Worm (Caenorhabditis elegans) whole organism, mixed stage, embryonic: ENCODE measurements around the gene C15B12.8.

Experiments used
- M03D4.4 ChIP-seq: sonication (generic microtip); optimal IDR thresholded peaks from 2 replicates; lab custom pipeline; 2017; ENCODE audit warnings: mild to moderate bottlenecking, missing genetic modification characterization, missing compliant biosample characterization
- bed-3 ChIP-seq: fragments of 200-800 bp; sonication (Bioruptor generic); optimal IDR thresholded peaks from 3 replicates; lab custom pipeline; 2018; ENCODE audit warnings: mild to moderate bottlenecking, missing genetic modification characterization, moderate library complexity, missing compliant biosample characterization
- ceh-39 ChIP-seq: fragments of 150-350 bp; optimal IDR thresholded peaks from 2 replicates; lab custom pipeline; 2014; ENCODE audit warnings: missing biosample characterization, missing genetic modification characterization
- ceh-83 ChIP-seq: fragments of 200-800 bp; sonication (Bioruptor generic); optimal IDR thresholded peaks from 2 replicates; lab custom pipeline; 2018; ENCODE audit warnings: mild to moderate bottlenecking, missing genetic modification characterization, missing compliant biosample characterization
- cnd-1 ChIP-seq: fragments of 200-800 bp; sonication (Bioruptor generic); optimal IDR thresholded peaks from 2 replicates; lab custom pipeline; 2018; ENCODE audit warnings: mild to moderate bottlenecking, missing genetic modification characterization, missing compliant biosample characterization
- drap-1 ChIP-seq: fragments of 200-800 bp; sonication (Bioruptor generic); optimal IDR thresholded peaks from 3 replicates; lab custom pipeline; 2018; ENCODE audit warnings: mild to moderate bottlenecking, missing genetic modification characterization, missing compliant biosample characterization
- elt-1 ChIP-seq: sonication (generic microtip); optimal IDR thresholded peaks from 2 replicates; lab custom pipeline; 2017; ENCODE audit warnings: missing genetic modification characterization, mild to moderate bottlenecking, missing compliant biosample characterization, antibody characterized with exemption, moderate library complexity, borderline replicate concordance; ENCODE audit not compliant: insufficient read depth
- elt-3 ChIP-seq: fragments of 150-350 bp; optimal IDR thresholded peaks from 2 replicates; lab custom pipeline; 2014; ENCODE audit warnings: missing biosample characterization, missing genetic modification characterization
- ham-2 ChIP-seq: fragments of 200-800 bp; sonication (Bioruptor generic); optimal IDR thresholded peaks from 2 replicates; lab custom pipeline; 2018; ENCODE audit warnings: mild to moderate bottlenecking, missing genetic modification characterization, missing compliant biosample characterization
- hlh-1 ChIP-seq: fragments of 150-350 bp; optimal IDR thresholded peaks from 2 replicates; lab custom pipeline; 2014; ENCODE audit warnings: missing biosample characterization, missing genetic modification reagents, missing genetic modification characterization
- lin-13 ChIP-seq: fragments of 150-350 bp; optimal IDR thresholded peaks from 2 replicates; lab custom pipeline; 2014; ENCODE audit warnings: missing biosample characterization, missing genetic modification characterization
- lsy-2 ChIP-seq: fragments of 150-350 bp; optimal IDR thresholded peaks from 2 replicates; lab custom pipeline; 2014; ENCODE audit warnings: missing biosample characterization, missing genetic modification characterization
- mab-5 ChIP-seq: fragments of 150-350 bp; optimal IDR thresholded peaks from 2 replicates; lab custom pipeline; 2014; ENCODE audit warnings: missing biosample characterization, missing genetic modification characterization
- mep-1 ChIP-seq: fragments of 150-350 bp; optimal IDR thresholded peaks from 2 replicates; lab custom pipeline; 2017; ENCODE audit warnings: missing biosample characterization, missing genetic modification reagents, missing genetic modification characterization, inconsistent platforms
- mls-2 ChIP-seq: sonication (generic microtip); optimal IDR thresholded peaks from 2 replicates; lab custom pipeline; 2016; ENCODE audit warnings: mild to moderate bottlenecking, missing genetic modification characterization, moderate library complexity, missing compliant biosample characterization
- nhr-12 ChIP-seq: fragments of 150-350 bp; optimal IDR thresholded peaks from 2 replicates; lab custom pipeline; 2014; ENCODE audit warnings: missing biosample characterization, missing genetic modification characterization
- nhr-2 ChIP-seq: fragments of 150-350 bp; optimal IDR thresholded peaks from 2 replicates; lab custom pipeline; 2014; ENCODE audit warnings: missing biosample characterization, missing genetic modification characterization
- nhr-237 ChIP-seq: fragments of 150-350 bp; optimal IDR thresholded peaks from 2 replicates; lab custom pipeline; 2014; ENCODE audit warnings: missing biosample characterization, missing genetic modification characterization
- nhr-28 ChIP-seq: fragments of 150-350 bp; optimal IDR thresholded peaks from 2 replicates; lab custom pipeline; 2014; ENCODE audit warnings: missing biosample characterization, missing genetic modification characterization
- pha-4 ChIP-seq: fragments of 150-350 bp; optimal IDR thresholded peaks from 2 replicates; lab custom pipeline; 2018; ENCODE audit warnings: missing biosample characterization, missing genetic modification reagents, missing genetic modification characterization
- sem-2 ChIP-seq: fragments of 200-800 bp; sonication (Bioruptor generic); optimal IDR thresholded peaks from 2 replicates; lab custom pipeline; 2018; ENCODE audit warnings: mild to moderate bottlenecking, missing genetic modification characterization, missing compliant biosample characterization
- snpc-4 ChIP-seq: fragments of 150-350 bp; optimal IDR thresholded peaks from 2 replicates; lab custom pipeline; 2014; ENCODE audit warnings: missing biosample characterization, missing genetic modification characterization
- sptf-1 ChIP-seq: sonication (generic microtip); optimal IDR thresholded peaks from 2 replicates; lab custom pipeline; 2017; ENCODE audit warnings: mild to moderate bottlenecking, missing genetic modification characterization, moderate library complexity, missing compliant biosample characterization
- unc-120 ChIP-seq: sonication (generic microtip); optimal IDR thresholded peaks from 2 replicates; lab custom pipeline; 2017; ENCODE audit warnings: missing genetic modification characterization, missing compliant biosample characterization; ENCODE audit not compliant: poor library complexity, severe bottlenecking
- unc-39 ChIP-seq: fragments of 150-350 bp; optimal IDR thresholded peaks from 2 replicates; lab custom pipeline; 2014; ENCODE audit warnings: missing biosample characterization, missing genetic modification characterization
- unc-62 ChIP-seq: fragments of 150-350 bp; optimal IDR thresholded peaks from 2 replicates; lab custom pipeline; 2014; ENCODE audit warnings: missing biosample characterization, missing genetic modification reagents, missing genetic modification characterization
- zip-8 ChIP-seq: fragments of 150-350 bp; optimal IDR thresholded peaks from 2 replicates; lab custom pipeline; 2014; ENCODE audit warnings: missing biosample characterization, missing genetic modification characterization
- ztf-11 ChIP-seq: fragments of 150-350 bp; optimal IDR thresholded peaks from 2 replicates; lab custom pipeline; 2014; ENCODE audit warnings: missing biosample characterization, missing genetic modification characterization

C15B12.8 gene

DNA sequence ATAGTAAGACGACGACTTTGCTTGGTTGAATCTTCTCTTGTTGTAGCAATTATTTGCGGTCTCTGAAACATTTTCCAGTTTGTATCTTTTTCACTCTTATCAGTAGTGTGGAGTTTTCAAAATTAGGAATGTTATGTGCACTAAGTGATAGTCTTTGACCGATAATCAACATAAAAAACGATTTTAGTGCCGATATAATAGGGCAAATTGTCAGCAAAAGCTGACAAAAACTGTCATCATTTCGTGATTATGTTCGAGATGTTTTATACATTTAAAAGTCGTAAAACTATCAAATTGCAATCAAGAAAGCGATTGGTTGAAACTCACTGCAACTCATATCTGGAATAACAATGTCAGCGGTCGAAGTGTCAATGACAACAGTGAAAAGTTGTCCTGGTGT lies 28.8 kb upstream of the C15B12.8 start:
- TF ChIP-seq sptf-1 = no peak
- no peak for TF ChIP-seq pha-4
- no peak for TF ChIP-seq cnd-1
- TF ChIP-seq nhr-28 (tag; lab: Kevin White, UChicago) = no peak
- no peak for TF ChIP-seq ham-2

DNA sequence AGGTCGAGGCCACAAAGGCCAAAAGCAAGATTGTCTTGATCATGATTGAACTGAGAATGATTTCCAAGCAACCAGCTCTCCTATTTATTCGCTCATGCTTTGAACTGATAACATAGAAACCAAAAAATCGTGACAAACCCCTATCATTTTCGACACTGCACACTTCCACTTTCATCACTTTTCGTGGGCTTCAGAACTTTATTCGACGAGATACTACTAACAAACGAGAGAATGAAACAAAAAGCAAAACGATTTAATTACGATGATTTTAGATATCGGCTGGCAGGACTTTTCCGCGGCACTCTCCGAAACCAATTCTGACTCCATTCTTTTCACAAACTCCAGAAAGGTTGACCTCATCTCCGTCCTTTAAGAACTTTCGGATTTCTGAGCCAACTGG lies 27.5 kb upstream of the C15B12.8 start, which contains the start of gene asp-14:
asp-14 (minus strand) TSS at position 101 of the 400 bp plus-strand sequence.
- no peak for TF ChIP-seq mls-2 (tag; lab: Kevin White, UChicago)
- no peak for TF ChIP-seq lsy-2 (tag; lab: Kevin White, UChicago)
- TF ChIP-seq sptf-1 = no peak
- no peak for TF ChIP-seq unc-39 (tag; lab: Kevin White, UChicago)
- no peak for TF ChIP-seq ceh-39 (tag; lab: Kevin White, UChicago)
- no peak for TF ChIP-seq lin-13 (tag; lab: Kevin White, UChicago)
- no peak for TF ChIP-seq ztf-11 (tag; lab: Kevin White, UChicago)
- TF ChIP-seq elt-3 (tag; lab: Kevin White, UChicago) = no peak
- TF ChIP-seq unc-62 (GFP tag; lab: Kevin White, UChicago) = no peak
- TF ChIP-seq unc-120 (tag; lab: Kevin White, UChicago) = no peak
- no peak for TF ChIP-seq nhr-28 (tag; lab: Kevin White, UChicago)
- no peak for TF ChIP-seq M03D4.4 (tag; lab: Kevin White, UChicago)
- no peak for TF ChIP-seq snpc-4 (tag; lab: Kevin White, UChicago)
- TF ChIP-seq mep-1 = no peak

DNA sequence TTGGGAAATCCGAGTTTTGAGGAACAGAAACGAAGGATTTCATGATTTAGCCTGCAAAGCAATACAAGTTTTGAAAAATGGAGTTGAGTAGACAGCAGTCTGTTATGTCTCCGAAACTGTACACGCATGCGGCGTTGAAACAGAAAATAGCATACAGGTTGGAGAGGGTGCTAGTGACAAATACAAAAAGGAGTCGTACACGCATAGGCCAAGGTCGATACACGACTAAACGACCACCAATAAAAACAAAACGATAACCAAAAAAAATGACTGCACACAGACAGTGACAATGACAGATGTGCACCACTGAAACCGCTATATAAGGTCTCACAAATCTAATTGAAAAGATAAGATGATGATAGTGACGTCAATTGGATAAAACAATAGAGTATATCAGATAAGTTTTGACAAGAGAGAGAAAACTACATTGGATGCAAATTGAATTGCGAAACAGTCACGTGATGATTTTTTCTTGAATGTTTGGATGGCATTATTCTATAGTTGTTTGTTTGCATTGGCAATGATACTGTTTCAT lies 25.1 kb upstream of the C15B12.8 start, which contains the start of gene fah-1:
fah-1 (minus strand) TSS at position 51 of the 535 bp plus-strand sequence.
- TF ChIP-seq mab-5 (tag; lab: Kevin White, UChicago) (no peak), unc-62 (GFP tag; lab: Kevin White, UChicago) (peak; percentile 30), mls-2 (tag; lab: Kevin White, UChicago) (no peak), lsy-2 (tag; lab: Kevin White, UChicago) (no peak), elt-3 (tag; lab: Kevin White, UChicago) (peak; percentile 69), nhr-2 (tag; lab: Kevin White, UChicago) (peak; percentile 56)

DNA sequence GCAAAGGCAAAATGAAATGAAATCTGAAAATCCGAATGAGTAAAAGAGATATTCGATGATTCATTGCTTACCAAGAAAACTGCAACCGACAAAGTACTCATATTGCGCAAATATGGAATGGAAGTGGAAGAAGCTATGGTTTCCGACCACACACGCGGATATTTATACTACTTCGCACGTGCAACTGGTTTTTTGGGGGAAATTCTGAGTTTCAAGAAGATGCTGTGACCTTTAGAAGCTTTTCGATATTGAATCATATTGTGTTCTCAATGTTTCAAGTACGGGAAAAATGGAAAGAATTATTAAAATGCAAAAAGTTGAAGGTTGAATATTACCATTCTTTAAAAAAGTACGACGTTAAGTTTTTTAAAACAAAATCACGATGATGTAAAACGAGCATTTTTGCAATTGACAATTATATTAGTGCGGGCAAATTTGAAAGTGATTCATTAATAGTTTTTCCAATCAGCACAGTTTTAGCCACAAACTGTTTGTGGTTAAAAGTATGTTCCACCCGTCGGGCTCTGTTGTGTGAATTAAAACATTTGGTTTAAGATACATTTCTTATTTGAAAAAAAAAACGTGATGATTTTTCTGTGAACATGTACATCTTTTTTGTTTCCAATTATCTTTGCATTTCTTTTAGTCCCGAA lies 23.1 kb upstream of the C15B12.8 start, which contains the start of the genes grl-6 and K10C2.6:
grl-6 (minus strand) TSS at position 101 of the 653 bp plus-strand sequence.
K10C2.6 (plus strand) TSS at position 603 of the 653 bp plus-strand sequence.
- no peak for TF ChIP-seq bed-3 (GFP tag; lab: Kevin White, UChicago)
- TF ChIP-seq hlh-1 = no peak
- no peak for TF ChIP-seq nhr-28 (tag; lab: Kevin White, UChicago)

DNA sequence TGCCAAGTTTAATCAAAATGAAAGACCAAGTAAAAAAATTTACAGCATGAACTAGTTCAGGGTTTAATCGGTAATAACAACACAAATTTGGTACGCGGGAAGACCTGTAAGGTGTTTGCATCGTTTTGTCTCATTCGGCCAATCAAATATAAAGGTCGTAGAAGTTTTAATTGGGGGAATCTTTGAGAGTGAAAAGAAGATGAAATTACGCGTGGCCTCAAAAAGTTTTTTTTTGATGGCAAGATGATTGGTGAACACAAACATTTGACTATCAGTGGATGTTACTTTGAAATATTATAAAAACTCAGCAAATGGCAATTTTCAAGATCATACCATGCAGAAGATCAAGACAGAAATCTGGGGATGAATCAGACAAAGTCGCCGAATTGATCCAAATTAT lies 18.9 kb upstream of the C15B12.8 start, which contains the start of gene nas-33:
nas-33 (minus strand) TSS at position 101 of the 400 bp plus-strand sequence.
- TF ChIP-seq nhr-237 (tag; lab: Kevin White, UChicago) = no peak
- no peak for TF ChIP-seq lin-13 (tag; lab: Kevin White, UChicago)
- no peak for TF ChIP-seq drap-1 (GFP tag; lab: Kevin White, UChicago)
- no peak for TF ChIP-seq hlh-1
- TF ChIP-seq zip-8 (tag; lab: Kevin White, UChicago) = no peak
- TF ChIP-seq unc-39 (tag; lab: Kevin White, UChicago) = no peak
- no peak for TF ChIP-seq mab-5 (tag; lab: Kevin White, UChicago)
- TF ChIP-seq bed-3 (GFP tag; lab: Kevin White, UChicago) = no peak
- TF ChIP-seq ceh-83 (GFP tag; lab: Kevin White, UChicago) = no peak
- no peak for TF ChIP-seq M03D4.4 (tag; lab: Kevin White, UChicago)
- TF ChIP-seq sem-2 (GFP tag; lab: Kevin White, UChicago) = no peak
- TF ChIP-seq mep-1 = no peak
- TF ChIP-seq, all 35 proteins: peak for 0

DNA sequence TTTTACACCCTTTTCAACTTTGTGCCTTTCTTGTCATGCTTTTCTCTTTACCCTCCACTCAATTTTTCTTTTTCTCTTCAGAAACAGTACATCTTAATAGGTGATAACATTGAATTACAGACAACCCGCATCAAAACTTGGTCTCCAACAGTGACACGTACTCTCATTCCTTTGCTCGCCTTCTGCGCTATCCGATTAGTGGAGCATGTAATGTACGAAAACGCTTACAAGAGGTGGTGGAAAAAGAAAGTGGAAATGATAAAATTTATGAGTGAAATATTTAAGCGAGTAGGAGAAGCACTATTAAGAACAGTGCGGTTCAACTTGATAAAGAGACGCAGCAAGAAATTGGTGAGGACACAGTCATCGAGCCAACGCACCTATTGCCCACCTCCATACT lies 17.5 kb upstream of the C15B12.8 start, which contains the start of gene pept-1:
pept-1 (plus strand) TSS at position 306 of the 400 bp plus-strand sequence.
- TF ChIP-seq unc-62 (GFP tag; lab: Kevin White, UChicago) (no peak), drap-1 (GFP tag; lab: Kevin White, UChicago) (no peak), ceh-83 (GFP tag; lab: Kevin White, UChicago) (no peak), lin-13 (tag; lab: Kevin White, UChicago) (no peak), nhr-12 (tag; lab: Kevin White, UChicago) (no peak), elt-1 (tag; lab: Kevin White, UChicago) (no peak), ztf-11 (tag; lab: Kevin White, UChicago) (no peak)
- TF ChIP-seq, all 35 proteins: peak for 0
